Worm (Caenorhabditis elegans) whole organism, early embryonic: Measurements from ENCODE around the gene frm-7.

Source experiments
- B0310.2 ChIP-seq: sonication (generic microtip); optimal IDR thresholded peaks from 2 replicates; lab custom pipeline; 2016; ENCODE audit warnings: mild to moderate bottlenecking, missing genetic modification characterization, missing compliant biosample characterization
- aly-1 ChIP-seq: sonication (generic microtip); optimal IDR thresholded peaks from 2 replicates; lab custom pipeline; 2016; ENCODE audit warnings: missing genetic modification characterization, missing compliant biosample characterization
- ama-1 ChIP-seq: fragments of 150-350 bp; optimal IDR thresholded peaks from 2 replicates; lab custom pipeline; 2014
- ceh-13 ChIP-seq: fragments of 200-800 bp; sonication (Bioruptor generic); optimal IDR thresholded peaks from 2 replicates; lab custom pipeline; 2018; ENCODE audit warnings: mild to moderate bottlenecking, missing genetic modification characterization, missing compliant biosample characterization
- ceh-36 ChIP-seq: sonication (generic microtip); optimal IDR thresholded peaks from 2 replicates; lab custom pipeline; 2016; ENCODE audit warnings: missing genetic modification characterization, inconsistent platforms, missing compliant biosample characterization
- flt-1 ChIP-seq: fragments of 200-800 bp; sonication (Bioruptor generic); IDR thresholded peaks from 2 replicates; pipeline ENCODE4 v1.3.6; 2022; ENCODE audit warnings: missing genetic modification characterization, missing compliant biosample characterization
- hmbx-1 ChIP-seq: sonication (generic microtip); optimal IDR thresholded peaks from 2 replicates; lab custom pipeline; 2016; ENCODE audit warnings: mild to moderate bottlenecking, missing genetic modification characterization, missing compliant biosample characterization
- hmg-4 ChIP-seq: fragments of 200-800 bp; sonication (Bioruptor generic); optimal IDR thresholded peaks from 2 replicates; lab custom pipeline; 2018; ENCODE audit warnings: mild to moderate bottlenecking, missing genetic modification characterization, missing compliant biosample characterization
- pes-1 ChIP-seq: fragments of 200-800 bp; sonication (Bioruptor generic); IDR thresholded peaks from 2 replicates; pipeline ENCODE4 v1.3.6; 2022; ENCODE audit warnings: missing genetic modification reagents, missing genetic modification characterization, missing compliant biosample characterization
- scrt-1 ChIP-seq: fragments of 200-800 bp; sonication (Bioruptor generic); IDR thresholded peaks from 2 replicates; pipeline ENCODE4 v1.3.6; 2022; ENCODE audit warnings: missing genetic modification characterization, missing compliant biosample characterization
- tbx-37 ChIP-seq: fragments of 200-800 bp; sonication (Bioruptor generic); conservative IDR thresholded peaks from 2 replicates; pipeline ENCODE4 v1.3.6; 2022; ENCODE audit warnings: missing genetic modification reagents, missing genetic modification characterization, missing compliant biosample characterization

The frm-7 gene

ce11 chrV:12352445-12352844 lies 50.2 kb downstream of the frm-7 start, which contains the start of gene sqt-3:
TSS of gene sqt-3 (plus strand) at chrV:12352745.
- TF ChIP-seq tbx-37 (GFP tag; lab: Robert Waterston, UW) (no peak), pes-1 (no peak), hmbx-1 (no peak), ceh-13 (GFP tag; lab: Kevin White, UChicago) (no peak), ama-1 (lab: Kevin White, UChicago) (no peak), aly-1 (tag; lab: Kevin White, UChicago) (no peak), ceh-36 (tag; lab: Kevin White, UChicago) (no peak), flt-1 (GFP tag; lab: Robert Waterston, UW) (no peak), B0310.2 (tag; lab: Kevin White, UChicago) (no peak), hmg-4 (no peak)

ce11 chrV:12352881-12353280 lies 50.6 kb downstream of the frm-7 start:
- no peak for TF ChIP-seq pes-1
- TF ChIP-seq ama-1 (lab: Kevin White, UChicago), result peak; percentile 8

- TF ChIP-seq pes-1 (peak; percentile 21; the same call in 1 of the 2 replicates), aly-1 (tag; lab: Kevin White, UChicago) (peak; percentile 10), B0310.2 (tag; lab: Kevin White, UChicago) (peak; percentile 19), flt-1 (GFP tag; lab: Robert Waterston, UW) (no peak), scrt-1 (GFP tag; lab: Robert Waterston, UW) (0 out of 2 replicates have a peak, but pooled peaks have one; percentile 5), ceh-36 (tag; lab: Kevin White, UChicago) (no peak)
Measured at ce11 chrV:12353505-12353904, 51.2 kb downstream of the frm-7 start.

- TF ChIP-seq ceh-36 (tag; lab: Kevin White, UChicago) (no peak), B0310.2 (tag; lab: Kevin White, UChicago) (no peak), hmg-4 (no peak)
Measured at ce11 chrV:12354193-12354830, 52.0 kb downstream of the frm-7 start.
